Fruit fly (Drosophila melanogaster) whole organism, embryonic: ENCODE measurements around the gene Ilk.
A peak's percentile ranks its signal among the peaks of the same experiment; 100 is the strongest.

ENCODE experiments used
- B-H1 ChIP-seq: fragments of 200-800 bp; sonication (Bioruptor generic); IDR thresholded peaks from 3 replicates; pipeline ENCODE4 v1.3.6; 2022; ENCODE audit warnings: missing biosample characterization, missing genetic modification characterization
- CG11398 ChIP-seq: fragments of 200-800 bp; sonication (Bioruptor generic); optimal IDR thresholded peaks from 2 replicates; lab custom pipeline; 2016; ENCODE audit warnings: missing biosample characterization, missing genetic modification characterization
- CG13296 ChIP-seq: fragments of 200-800 bp; sonication (Bioruptor generic); optimal IDR thresholded peaks from 3 replicates; lab custom pipeline; 2018; ENCODE audit warnings: missing biosample characterization, mild to moderate bottlenecking, missing genetic modification characterization
- CG15073 ChIP-seq: fragments of 200-800 bp; sonication (Bioruptor generic); optimal IDR thresholded peaks from 2 replicates; lab custom pipeline; 2016; ENCODE audit warnings: missing biosample characterization, missing genetic modification characterization
- CG17568 ChIP-seq: fragments of 200-800 bp; sonication (Bioruptor generic); optimal IDR thresholded peaks from 2 replicates; lab custom pipeline; 2018; ENCODE audit warnings: missing biosample characterization, mild to moderate bottlenecking, missing genetic modification characterization, moderate library complexity
- CG18619 ChIP-seq: fragments of 200-800 bp; sonication (Bioruptor generic); optimal IDR thresholded peaks from 3 replicates; lab custom pipeline; 2017; ENCODE audit warnings: missing biosample characterization, mild to moderate bottlenecking, missing genetic modification characterization
- CG2712 ChIP-seq: fragments of 200-800 bp; optimal IDR thresholded peaks from 3 replicates; lab custom pipeline; 2019; ENCODE audit warnings: missing biosample characterization, mild to moderate bottlenecking, missing genetic modification characterization, moderate library complexity
- CG30403 ChIP-seq: fragments of 200-800 bp; sonication (Bioruptor generic); optimal IDR thresholded peaks from 3 replicates; lab custom pipeline; 2016; ENCODE audit warnings: missing biosample characterization, missing genetic modification characterization
- CG30431 ChIP-seq: fragments of 200-800 bp; sonication (Bioruptor generic); optimal IDR thresholded peaks from 2 replicates; lab custom pipeline; 2017; ENCODE audit warnings: missing biosample characterization, missing genetic modification characterization
- CG6254 ChIP-seq: fragments of 200-800 bp; sonication (Bioruptor generic); optimal IDR thresholded peaks from 3 replicates; lab custom pipeline; 2017; ENCODE audit warnings: mild to moderate bottlenecking, missing biosample characterization, missing genetic modification reagents, missing genetic modification characterization
- CG6272 ChIP-seq: fragments of 200-800 bp; sonication (Bioruptor generic); IDR thresholded peaks from 2 replicates; pipeline ENCODE4 v1.3.6; 2022; ENCODE audit warnings: missing biosample characterization, missing genetic modification characterization
- CG7556 ChIP-seq: fragments of 200-800 bp; sonication (Bioruptor generic); optimal IDR thresholded peaks from 2 replicates; lab custom pipeline; 2017; ENCODE audit warnings: missing biosample characterization, mild to moderate bottlenecking, missing genetic modification characterization
- CG8359 ChIP-seq: fragments of 200-800 bp; sonication (Bioruptor generic); optimal IDR thresholded peaks from 2 replicates; lab custom pipeline; 2017; ENCODE audit warnings: missing biosample characterization, mild to moderate bottlenecking, missing genetic modification characterization, borderline replicate concordance
- CG9932 ChIP-seq: fragments of 200-800 bp; sonication (Bioruptor generic); IDR thresholded peaks from 2 replicates; pipeline ENCODE4 v1.3.6; 2022; ENCODE audit warnings: missing biosample characterization, missing genetic modification characterization
- CHES-1-like ChIP-seq: fragments of 200-800 bp; sonication (Bioruptor generic); optimal IDR thresholded peaks from 2 replicates; lab custom pipeline; 2016; ENCODE audit warnings: missing biosample characterization, missing genetic modification characterization
- CkIIα-i1 ChIP-seq: fragments of 200-800 bp; sonication (Bioruptor generic); IDR thresholded peaks from 2 replicates; pipeline ENCODE4 v1.3.6; 2022; ENCODE audit warnings: missing biosample characterization, missing genetic modification characterization
- D ChIP-seq, 2 experiments: fragments of 200-800 bp in 1 of 2; fragments of >200 bp in 1 of 2; sonication (Bioruptor generic) in 1 of 2; optimal IDR thresholded peaks; 2 replicates in 1 of 2; 3 replicates in 1 of 2; lab custom pipeline; 2017; ENCODE audit warnings: mild to moderate bottlenecking in 1 of 2, missing biosample characterization in 1 of 2, missing genetic modification characterization in 1 of 2, missing genetic modification reagents in 1 of 2
- Ets97D ChIP-seq: fragments of 200-800 bp; sonication (Bioruptor generic); optimal IDR thresholded peaks from 3 replicates; lab custom pipeline; 2016; ENCODE audit warnings: missing biosample characterization, missing genetic modification characterization
- Mes4 ChIP-seq: fragments of 200-800 bp; sonication (Bioruptor generic); optimal IDR thresholded peaks from 2 replicates; lab custom pipeline; 2016; ENCODE audit warnings: missing biosample characterization, missing genetic modification characterization
- Nf-YA ChIP-seq: fragments of 200-800 bp; sonication (Bioruptor generic); IDR thresholded peaks from 2 replicates; pipeline ENCODE4 v1.3.6; 2022; ENCODE audit warnings: missing biosample characterization, missing genetic modification characterization
- NfI ChIP-seq: fragments of 200-800 bp; sonication (Bioruptor generic); optimal IDR thresholded peaks from 3 replicates; lab custom pipeline; 2018; ENCODE audit warnings: missing biosample characterization, mild to moderate bottlenecking, missing genetic modification characterization, moderate library complexity
- Sry-β ChIP-seq: fragments of 200-800 bp; sonication (Bioruptor generic); optimal IDR thresholded peaks from 2 replicates; lab custom pipeline; 2018; ENCODE audit warnings: missing biosample characterization, mild to moderate bottlenecking, missing genetic modification characterization, moderate library complexity
- Sry-δ ChIP-seq: fragments of 200-800 bp; sonication (Bioruptor generic); optimal IDR thresholded peaks from 2 replicates; lab custom pipeline; 2016; ENCODE audit warnings: missing biosample characterization, missing genetic modification characterization
- Ssrp ChIP-seq: fragments of 200-800 bp; sonication (Bioruptor generic); optimal IDR thresholded peaks from 2 replicates; lab custom pipeline; 2018; ENCODE audit warnings: missing biosample characterization, mild to moderate bottlenecking, missing genetic modification characterization, moderate library complexity
- ab ChIP-seq: fragments of 200-800 bp; sonication (Bioruptor generic); optimal IDR thresholded peaks from 2 replicates; lab custom pipeline; 2016; ENCODE audit warnings: missing biosample characterization, missing genetic modification characterization
- ac ChIP-seq: fragments of 200-800 bp; sonication (Bioruptor generic); optimal IDR thresholded peaks from 3 replicates; lab custom pipeline; 2017; ENCODE audit warnings: missing biosample characterization, mild to moderate bottlenecking, missing genetic modification characterization
- al ChIP-seq: fragments of 200-800 bp; sonication (Bioruptor generic); IDR thresholded peaks from 2 replicates; pipeline ENCODE4 v1.3.6; 2022; ENCODE audit warnings: missing biosample characterization, missing genetic modification characterization
- bbx ChIP-seq: fragments of 200-800 bp; sonication (Bioruptor generic); IDR thresholded peaks from 2 replicates; pipeline ENCODE4 v1.3.6; 2022; ENCODE audit warnings: missing biosample characterization, missing genetic modification characterization; ENCODE audit not compliant: partially characterized antibody
- cad ChIP-seq: fragments of >200 bp; optimal IDR thresholded peaks from 2 replicates; lab custom pipeline; 2017; ENCODE audit warnings: missing biosample characterization, missing genetic modification characterization
- chinmo ChIP-seq: fragments of 200-800 bp; sonication (Bioruptor generic); IDR thresholded peaks from 4 replicates; pipeline ENCODE4 v1.3.6; 2022; ENCODE audit warnings: missing biosample characterization, missing genetic modification characterization; ENCODE audit not compliant: partially characterized antibody
- croc ChIP-seq: fragments of 200-800 bp; sonication (Bioruptor generic); conservative IDR thresholded peaks from 3 replicates; pipeline ENCODE4 v1.3.6; 2022; ENCODE audit warnings: missing biosample characterization, missing genetic modification characterization
- crol ChIP-seq: fragments of 200-800 bp; sonication (Bioruptor generic); IDR thresholded peaks from 2 replicates; pipeline ENCODE4 v1.3.6; 2022; ENCODE audit warnings: missing biosample characterization, missing genetic modification characterization
- cwo ChIP-seq: fragments of 200-800 bp; sonication (Bioruptor generic); optimal IDR thresholded peaks from 3 replicates; lab custom pipeline; 2017; ENCODE audit warnings: missing biosample characterization, missing genetic modification characterization, mild to moderate bottlenecking, moderate library complexity, missing genetic modification reagents
- dm ChIP-seq: fragments of 200-800 bp; sonication (Bioruptor generic); optimal IDR thresholded peaks from 3 replicates; lab custom pipeline; 2016; ENCODE audit warnings: missing biosample characterization, missing genetic modification characterization
- dmrt11E ChIP-seq: fragments of 200-800 bp; sonication (Bioruptor generic); optimal IDR thresholded peaks from 3 replicates; lab custom pipeline; 2018; ENCODE audit warnings: missing biosample characterization, mild to moderate bottlenecking, missing genetic modification characterization, moderate library complexity
- exex ChIP-seq: fragments of 200-800 bp; sonication (Bioruptor generic); optimal IDR thresholded peaks from 4 replicates; lab custom pipeline; 2018; ENCODE audit warnings: missing biosample characterization, mild to moderate bottlenecking, missing genetic modification characterization, moderate library complexity
- gfzf ChIP-seq: fragments of 200-800 bp; sonication (Bioruptor generic); optimal IDR thresholded peaks from 2 replicates; lab custom pipeline; 2016; ENCODE audit warnings: missing biosample characterization, mild to moderate bottlenecking, missing genetic modification characterization, moderate library complexity
- gsb-n ChIP-seq: fragments of 200-800 bp; sonication (Bioruptor generic); optimal IDR thresholded peaks from 3 replicates; lab custom pipeline; 2018; ENCODE audit warnings: missing biosample characterization, mild to moderate bottlenecking, missing genetic modification characterization
- h ChIP-seq: fragments of >200 bp; optimal IDR thresholded peaks from 2 replicates; lab custom pipeline; 2017
- hb ChIP-seq: fragments of 200-800 bp; sonication (Bioruptor generic); IDR thresholded peaks from 3 replicates; pipeline ENCODE4 v1.3.6; 2022; ENCODE audit warnings: missing biosample characterization, missing genetic modification characterization; ENCODE audit not compliant: partially characterized antibody
- her ChIP-seq: fragments of 200-800 bp; sonication (Bioruptor generic); optimal IDR thresholded peaks from 2 replicates; lab custom pipeline; 2016; ENCODE audit warnings: missing biosample characterization, missing genetic modification characterization
- mld ChIP-seq: fragments of 200-800 bp; sonication (Bioruptor generic); IDR thresholded peaks from 3 replicates; pipeline ENCODE4 v1.3.6; 2022; ENCODE audit warnings: missing biosample characterization, missing genetic modification characterization; ENCODE audit not compliant: partially characterized antibody
- oc ChIP-seq: fragments of 200-800 bp; sonication (Bioruptor generic); optimal IDR thresholded peaks from 2 replicates; lab custom pipeline; 2018; ENCODE audit warnings: missing biosample characterization, mild to moderate bottlenecking, missing genetic modification characterization, moderate library complexity
- pfk ChIP-seq: fragments of 200-800 bp; sonication (Bioruptor generic); optimal IDR thresholded peaks from 2 replicates; lab custom pipeline; 2018; ENCODE audit warnings: missing biosample characterization, mild to moderate bottlenecking, missing genetic modification characterization, moderate library complexity
- ro ChIP-seq: fragments of 200-800 bp; sonication (Bioruptor generic); IDR thresholded peaks from 2 replicates; pipeline ENCODE4 v1.3.6; 2022; ENCODE audit warnings: missing biosample characterization, missing genetic modification characterization
- scrt ChIP-seq: fragments of 200-800 bp; sonication (Bioruptor generic); optimal IDR thresholded peaks from 2 replicates; lab custom pipeline; 2018; ENCODE audit warnings: missing biosample characterization, mild to moderate bottlenecking, missing genetic modification characterization, moderate library complexity
- sima ChIP-seq: fragments of 200-800 bp; sonication (Bioruptor generic); optimal IDR thresholded peaks from 2 replicates; lab custom pipeline; 2016; ENCODE audit warnings: missing biosample characterization, missing genetic modification characterization
- slbo ChIP-seq: fragments of 200-800 bp; sonication (Bioruptor generic); IDR thresholded peaks from 2 replicates; pipeline ENCODE4 v1.3.6; 2022; ENCODE audit warnings: missing biosample characterization, missing genetic modification characterization
- sug ChIP-seq: fragments of 200-800 bp; optimal IDR thresholded peaks from 2 replicates; lab custom pipeline; 2019; ENCODE audit warnings: missing biosample characterization, mild to moderate bottlenecking, missing genetic modification characterization, moderate library complexity
- tin ChIP-seq: fragments of 200-800 bp; sonication (Bioruptor generic); optimal IDR thresholded peaks from 3 replicates; lab custom pipeline; 2016; ENCODE audit warnings: missing biosample characterization, missing genetic modification characterization

Ilk gene

dm6 chr3L:21171905-21172304 lies 44.8 kb upstream of the Ilk start, which contains the start of gene Ac78C (continued):
- TF ChIP-seq bbx (GFP tag; lab: Robert Waterston, UW) (peak; percentile 48; the same call in 1 of the 2 replicates), CG8359 (GFP tag; lab: Kevin White, UChicago) (peak; percentile 16), Mes4 (peak; percentile 53), hb (GFP tag; lab: Robert Waterston, UW) (no peak), CG18619 (GFP tag; lab: Kevin White, UChicago) (peak; percentile 77), ro (peak; percentile 43), D (optimal IDR thresholded peaks at IDR 0.05; lab: Kevin White, UChicago) (no peak), D (GFP tag; optimal IDR thresholded peaks at IDR 0.05; lab: Kevin White, UChicago) (peak; percentile 33), sima (GFP tag; lab: Kevin White, UChicago) (peak; percentile 67), h (no peak), croc (peak; percentile 51; the same call in 2 of the 3 replicates), slbo (GFP tag; lab: Robert Waterston, UW) (peak; percentile 93), Sry-δ (GFP tag; lab: Kevin White, UChicago) (peak; percentile 32), CG6254 (GFP tag; lab: Kevin White, UChicago) (peak; percentile 42), Sry-β (GFP tag; lab: Kevin White, UChicago) (no peak), dm (GFP tag; lab: Kevin White, UChicago) (peak; percentile 63), tin (GFP tag; lab: Kevin White, UChicago) (peak; percentile 79), CG2712 (tag; lab: Kevin White, UChicago) (no peak), scrt (GFP tag; lab: Kevin White, UChicago) (peak; percentile 100), CkIIα-i1 (GFP tag; lab: Robert Waterston, UW) (peak; percentile 35; the same call in 1 of the 2 replicates), Nf-YA (GFP tag; lab: Robert Waterston, UW) (peak; percentile 85), CHES-1-like (peak; percentile 91), CG17568 (GFP tag; lab: Kevin White, UChicago) (peak; percentile 84), sug (tag; lab: Kevin White, UChicago) (peak; percentile 92), pfk (GFP tag; lab: Kevin White, UChicago) (peak; percentile 65), al (GFP tag; lab: Robert Waterston, UW) (peak; percentile 81), CG6272 (GFP tag; lab: Robert Waterston, UW) (peak; percentile 73), gsb-n (tag; lab: Kevin White, UChicago) (no peak), gfzf (no peak), Ets97D (peak; percentile 69), crol (GFP tag; lab: Robert Waterston, UW) (no peak), CG7556 (GFP tag; lab: Kevin White, UChicago) (peak; percentile 27), chinmo (GFP tag; lab: Robert Waterston, UW) (peak; percentile 83; the same call in 3 of the 4 replicates), ab (GFP tag; lab: Kevin White, UChicago) (peak; percentile 64), CG30431 (GFP tag; lab: Kevin White, UChicago) (peak; percentile 54), her (peak; percentile 93), CG9932 (GFP tag; lab: Robert Waterston, UW) (peak; percentile 94), Ssrp (tag; lab: Kevin White, UChicago) (no peak), CG13296 (peak; percentile 96), B-H1 (GFP tag; lab: Robert Waterston, UW) (peak; percentile 67), cad (GFP tag; lab: Kevin White, UChicago) (no peak), NfI (GFP tag; lab: Kevin White, UChicago) (peak; percentile 93), dmrt11E (tag; lab: Kevin White, UChicago) (no peak), CG15073 (GFP tag; lab: Kevin White, UChicago) (no peak), exex (tag; lab: Kevin White, UChicago) (peak; percentile 72), ac (no peak), CG11398 (GFP tag; lab: Kevin White, UChicago) (peak; percentile 58), oc (tag; lab: Kevin White, UChicago) (no peak), mld (GFP tag; lab: Robert Waterston, UW) (no peak), CG30403 (GFP tag; lab: Kevin White, UChicago) (peak; percentile 68), cwo (GFP tag; lab: Kevin White, UChicago) (peak; percentile 80)
